4 worm cellular contexts compared by ENCODE assay signal in genomic region chrIII:8962475-8962874, ce11.
TF ChIP-seq lines count a peak whose summit lies in the region.

No protein-coding gene starts in this region.

TF ChIP-seq in whole organism, L1 larva, 84 proteins besides CTCF, POLR2A, EP300 and RAD21:
- no peak for TF ChIP-seq lin-39 (tag; optimal IDR thresholded peaks at IDR 0.05; lab: Kevin White, UChicago)
- no peak for TF ChIP-seq pag-3 (tag; optimal IDR thresholded peaks at IDR 0.05; lab: Kevin White, UChicago; ENCODE audit: borderline replicate concordance, insufficient read depth)
- TF ChIP-seq C34B4.2 (tag; optimal IDR thresholded peaks at IDR 0.05; lab: Kevin White, UChicago), result no peak
- no peak for TF ChIP-seq hpl-2 (GFP tag; optimal IDR thresholded peaks at IDR 0.05; lab: Kevin White, UChicago)
- TF ChIP-seq irx-1 (tag; optimal IDR thresholded peaks at IDR 0.05; lab: Kevin White, UChicago), result no peak
- TF ChIP-seq ceh-8 (GFP tag; optimal IDR thresholded peaks at IDR 0.05; lab: Kevin White, UChicago), result peak; percentile 68
- TF ChIP-seq hlh-4 (tag; optimal IDR thresholded peaks at IDR 0.05; lab: Kevin White, UChicago), result no peak
- TF ChIP-seq swsn-7 (tag; optimal IDR thresholded peaks at IDR 0.05; lab: Kevin White, UChicago), result no peak
- TF ChIP-seq mef-2 (tag; optimal IDR thresholded peaks at IDR 0.05; lab: Kevin White, UChicago), result no peak

TF ChIP-seq in whole organism, L4 larva, 104 proteins besides CTCF, POLR2A, EP300 and RAD21:
- TF ChIP-seq mep-1 (tag; optimal IDR thresholded peaks at IDR 0.05; lab: Kevin White, UChicago), result no peak
- TF ChIP-seq egl-27 (tag; optimal IDR thresholded peaks at IDR 0.05; lab: Kevin White, UChicago), result no peak
- TF ChIP-seq egl-43 (GFP tag; IDR thresholded peaks at IDR 0.05; lab: Robert Waterston, UW), result 0 out of 2 replicates have a peak, but pooled peaks have one; percentile 16
- TF ChIP-seq pha-4 (GFP tag; IDR thresholded peaks at IDR 0.05; lab: Robert Waterston, UW), result peak; percentile 98; the same call in 1 of the 2 replicates
- TF ChIP-seq pha-4 (tag; optimal IDR thresholded peaks at IDR 0.05; lab: Kevin White, UChicago), result no peak
- no peak for TF ChIP-seq spr-3 (GFP tag; optimal IDR thresholded peaks at IDR 0.05; lab: Kevin White, UChicago)
- TF ChIP-seq F49E8.2 (tag; optimal IDR thresholded peaks at IDR 0.05; lab: Kevin White, UChicago; ENCODE audit: borderline replicate concordance), result no peak
- TF ChIP-seq ZK337.2 (GFP tag; IDR thresholded peaks at IDR 0.05; lab: Robert Waterston, UW), result no peak
- no peak for TF ChIP-seq lin-38 (GFP tag; IDR thresholded peaks at IDR 0.05; lab: Robert Waterston, UW)
- no peak for TF ChIP-seq gei-8 (GFP tag; optimal IDR thresholded peaks at IDR 0.05; lab: Kevin White, UChicago)
- no peak for TF ChIP-seq Y105C5A.15 (GFP tag; IDR thresholded peaks at IDR 0.05; lab: Robert Waterston, UW)
- no peak for TF ChIP-seq fkh-10 (GFP tag; optimal IDR thresholded peaks at IDR 0.05; lab: Kevin White, UChicago)
- no peak for TF ChIP-seq nhr-77 (tag; optimal IDR thresholded peaks at IDR 0.05; lab: Kevin White, UChicago)
- no peak for TF ChIP-seq ztf-11 (tag; optimal IDR thresholded peaks at IDR 0.05; lab: Kevin White, UChicago)
- no peak for TF ChIP-seq tag-97 (GFP tag; IDR thresholded peaks at IDR 0.05; lab: Robert Waterston, UW)
- no peak for TF ChIP-seq nhr-102 (tag; optimal IDR thresholded peaks at IDR 0.05; lab: Kevin White, UChicago)
- peak; percentile 99 for TF ChIP-seq set-16 (GFP tag; IDR thresholded peaks at IDR 0.05; lab: Robert Waterston, UW)
- TF ChIP-seq dmd-9 (GFP tag; IDR thresholded peaks at IDR 0.05; lab: Robert Waterston, UW), result no peak
- TF ChIP-seq lsy-2 (tag; optimal IDR thresholded peaks at IDR 0.05; lab: Kevin White, UChicago), result no peak
- no peak for TF ChIP-seq T20F7.1 (GFP tag; optimal IDR thresholded peaks at IDR 0.05; lab: Kevin White, UChicago)
- TF ChIP-seq attf-4 (tag; optimal IDR thresholded peaks at IDR 0.05; lab: Kevin White, UChicago), result no peak

TF ChIP-seq in whole organism, mixed stage, embryonic, 35 proteins besides CTCF, POLR2A, EP300 and RAD21:
- TF ChIP-seq ceh-39 (tag; optimal IDR thresholded peaks at IDR 0.05; lab: Kevin White, UChicago) (no peak), nhr-76 (tag; optimal IDR thresholded peaks at IDR 0.05; lab: Kevin White, UChicago) (no peak), cnd-1 (tag; optimal IDR thresholded peaks at IDR 0.05; lab: Kevin White, UChicago) (peak; percentile 40), sptf-1 (tag; optimal IDR thresholded peaks at IDR 0.05; lab: Kevin White, UChicago) (peak; percentile 21)

TF ChIP-seq in whole organism, young adult, 124 proteins besides CTCF, POLR2A, EP300 and RAD21:
- TF ChIP-seq egrh-3 (GFP tag; IDR thresholded peaks at IDR 0.05; lab: Robert Waterston, UW) (peak; percentile 99), mcd-1 (GFP tag; IDR thresholded peaks at IDR 0.05; lab: Robert Waterston, UW) (peak; percentile 60; the same call in 1 of the 2 replicates), nfyb-1 (GFP tag; IDR thresholded peaks at IDR 0.05; lab: Robert Waterston, UW) (0 out of 2 replicates have a peak, but pooled peaks have one; percentile 54), fkh-3 (tag; optimal IDR thresholded peaks at IDR 0.05; lab: Kevin White, UChicago) (no peak), zfh-2 (GFP tag; conservative IDR thresholded peaks at IDR 0.05; lab: Robert Waterston, UW) (peak; percentile 93), ceh-100 (GFP tag; IDR thresholded peaks at IDR 0.05; lab: Robert Waterston, UW) (no peak), pbrm-1 (GFP tag; IDR thresholded peaks at IDR 0.05; lab: Robert Waterston, UW) (0 out of 2 replicates have a peak, but pooled peaks have one; percentile 20), T07F8.4 (tag; optimal IDR thresholded peaks at IDR 0.05; lab: Kevin White, UChicago) (no peak)
